Fruit fly (Drosophila melanogaster) whole organism, adult: ENCODE measurements around the gene HisCl1.

Experiments used
- CG11617 ChIP-seq: fragments of 200-800 bp; sonication (Bioruptor generic); optimal IDR thresholded peaks from 2 replicates; lab custom pipeline; 2017; ENCODE audit warnings: mild to moderate bottlenecking, missing biosample characterization, missing genetic modification reagents, missing genetic modification characterization
- CG12768 ChIP-seq: fragments of 200-800 bp; sonication (Bioruptor generic); optimal IDR thresholded peaks from 2 replicates; lab custom pipeline; 2017; ENCODE audit warnings: missing biosample characterization, missing genetic modification characterization, mild to moderate bottlenecking, moderate library complexity, missing genetic modification reagents
- CG14711 ChIP-seq: fragments of 200-800 bp; sonication (Bioruptor generic); optimal IDR thresholded peaks from 2 replicates; lab custom pipeline; 2018; ENCODE audit warnings: missing biosample characterization, mild to moderate bottlenecking, missing genetic modification characterization, moderate library complexity
- CG1620 ChIP-seq: fragments of 200-800 bp; sonication (Bioruptor generic); optimal IDR thresholded peaks from 2 replicates; lab custom pipeline; 2016; ENCODE audit warnings: missing biosample characterization, missing genetic modification characterization
- CG33017 ChIP-seq: fragments of 200-800 bp; sonication (Bioruptor generic); optimal IDR thresholded peaks from 2 replicates; lab custom pipeline; 2018; ENCODE audit warnings: missing biosample characterization, mild to moderate bottlenecking, missing genetic modification characterization, moderate library complexity
- CG7045 ChIP-seq: fragments of 200-800 bp; sonication (Bioruptor generic); optimal IDR thresholded peaks from 2 replicates; lab custom pipeline; 2017; ENCODE audit warnings: missing biosample characterization, mild to moderate bottlenecking, missing genetic modification characterization
- CG7101 ChIP-seq: fragments of 200-800 bp; sonication (Bioruptor generic); optimal IDR thresholded peaks from 2 replicates; lab custom pipeline; 2018; ENCODE audit warnings: missing biosample characterization, mild to moderate bottlenecking, missing genetic modification characterization, moderate library complexity
- Clk ChIP-seq: fragments of 200-800 bp; sonication (Bioruptor generic); optimal IDR thresholded peaks from 2 replicates; lab custom pipeline; 2017; ENCODE audit warnings: missing biosample characterization, missing genetic modification characterization
- Crg-1 ChIP-seq: fragments of 200-800 bp; sonication (Bioruptor generic); optimal IDR thresholded peaks from 2 replicates; lab custom pipeline; 2016; ENCODE audit warnings: missing biosample characterization, missing genetic modification characterization
- Hr96 ChIP-seq: fragments of 200-800 bp; sonication (Bioruptor generic); optimal IDR thresholded peaks from 2 replicates; lab custom pipeline; 2016; ENCODE audit warnings: missing biosample characterization, missing genetic modification characterization
- Mnt ChIP-seq: fragments of 200-800 bp; sonication (Bioruptor generic); optimal IDR thresholded peaks from 2 replicates; lab custom pipeline; 2016; ENCODE audit warnings: missing biosample characterization, mild to moderate bottlenecking, missing genetic modification characterization
- bab1 ChIP-seq: fragments of 200-800 bp; sonication (Bioruptor generic); optimal IDR thresholded peaks from 3 replicates; lab custom pipeline; 2019; ENCODE audit warnings: missing biosample characterization, mild to moderate bottlenecking, missing genetic modification characterization, moderate library complexity
- cic ChIP-seq: fragments of 200-800 bp; sonication (Bioruptor generic); optimal IDR thresholded peaks from 2 replicates; lab custom pipeline; 2017; ENCODE audit warnings: missing biosample characterization, mild to moderate bottlenecking, missing genetic modification characterization, moderate library complexity
- cnc ChIP-seq, 2 experiments: fragments of >200 bp; optimal IDR thresholded peaks; 2 replicates each; lab custom pipeline; 2017
- kay ChIP-seq: fragments of 200-800 bp; sonication (Bioruptor generic); peaks from one replicate; lab custom pipeline; 2016; ENCODE audit warnings: missing biosample characterization, missing genetic modification characterization, borderline replicate concordance
- ovo ChIP-seq: fragments of 200-800 bp; sonication (Bioruptor generic); optimal IDR thresholded peaks from 2 replicates; lab custom pipeline; 2016; ENCODE audit warnings: missing biosample characterization, missing genetic modification characterization
- pad ChIP-seq: fragments of 200-800 bp; sonication (Bioruptor generic); optimal IDR thresholded peaks from 3 replicates; lab custom pipeline; 2017; ENCODE audit warnings: missing biosample characterization, missing genetic modification characterization, mild to moderate bottlenecking, moderate library complexity, missing genetic modification reagents
- tj ChIP-seq: fragments of 200-800 bp; sonication (Bioruptor generic); optimal IDR thresholded peaks from 3 replicates; lab custom pipeline; 2017; ENCODE audit warnings: missing biosample characterization, mild to moderate bottlenecking, missing genetic modification characterization, moderate library complexity
- toe ChIP-seq: fragments of 200-800 bp; sonication (Bioruptor generic); optimal IDR thresholded peaks from 2 replicates; lab custom pipeline; 2016; ENCODE audit warnings: missing biosample characterization, missing genetic modification characterization

The HisCl1 gene

DNA sequence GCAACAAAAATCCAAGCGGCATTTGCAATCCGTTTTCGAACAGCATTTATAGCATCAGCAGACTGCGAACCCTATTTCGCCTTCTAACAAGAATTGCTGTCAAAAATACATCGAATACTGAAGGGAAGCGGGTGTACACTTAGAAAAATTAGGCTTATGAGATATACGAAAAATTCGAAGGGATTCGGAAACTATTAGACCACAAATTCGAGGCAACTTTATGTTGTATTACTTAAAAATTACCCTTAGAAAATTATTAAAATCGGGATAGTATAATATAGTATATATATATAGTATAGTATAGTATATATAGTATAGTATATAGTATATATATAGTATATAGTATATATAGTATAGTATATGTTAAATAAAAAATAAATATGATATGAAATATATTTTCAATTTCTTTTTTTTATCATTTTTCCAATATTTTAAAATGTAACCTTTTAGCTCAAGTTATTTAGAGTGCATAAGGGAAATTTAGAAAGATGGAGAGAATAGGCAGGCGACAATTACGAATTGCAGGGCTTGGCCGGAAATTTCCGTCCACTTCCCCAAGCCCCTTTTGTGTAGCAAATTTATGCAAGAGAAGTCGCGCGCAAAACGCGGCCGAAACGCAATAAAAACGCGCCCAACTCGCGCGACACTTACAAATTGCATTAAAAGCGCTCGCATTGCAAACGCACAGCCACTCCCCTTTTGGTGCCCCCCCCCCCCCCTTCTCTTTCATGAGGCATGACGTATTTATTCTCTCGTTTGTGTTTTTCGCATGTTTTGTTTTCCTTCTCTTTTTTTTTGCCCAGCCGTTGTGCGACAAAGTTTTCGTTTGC, 44.0 kb downstream of the HisCl1 start:
- no peak for TF ChIP-seq CG33017 (tag; lab: Kevin White, UChicago)
- no peak for TF ChIP-seq CG11617 (GFP tag; lab: Kevin White, UChicago)
- TF ChIP-seq cnc (optimal IDR thresholded peaks at IDR 0.05; lab: Kevin White, UChicago), result no peak
- no peak for TF ChIP-seq CG14711 (tag; lab: Kevin White, UChicago)
- no peak for TF ChIP-seq CG1620
- no peak for TF ChIP-seq pad
- TF ChIP-seq Crg-1 (GFP tag; lab: Kevin White, UChicago), result no peak
- TF ChIP-seq bab1 (GFP tag; lab: Kevin White, UChicago), result no peak
- no peak for TF ChIP-seq Clk (GFP tag; lab: Kevin White, UChicago)
- no peak for TF ChIP-seq Hr96
- no peak for TF ChIP-seq cic (GFP tag; lab: Kevin White, UChicago)
- no peak for TF ChIP-seq toe (GFP tag; lab: Kevin White, UChicago)
- no peak for TF ChIP-seq kay
- no peak for TF ChIP-seq CG7101
- no peak for TF ChIP-seq tj
- TF ChIP-seq ovo, result no peak
- TF ChIP-seq CG7045 (GFP tag; lab: Kevin White, UChicago), result no peak
- no peak for TF ChIP-seq Mnt (GFP tag; lab: Kevin White, UChicago)

DNA sequence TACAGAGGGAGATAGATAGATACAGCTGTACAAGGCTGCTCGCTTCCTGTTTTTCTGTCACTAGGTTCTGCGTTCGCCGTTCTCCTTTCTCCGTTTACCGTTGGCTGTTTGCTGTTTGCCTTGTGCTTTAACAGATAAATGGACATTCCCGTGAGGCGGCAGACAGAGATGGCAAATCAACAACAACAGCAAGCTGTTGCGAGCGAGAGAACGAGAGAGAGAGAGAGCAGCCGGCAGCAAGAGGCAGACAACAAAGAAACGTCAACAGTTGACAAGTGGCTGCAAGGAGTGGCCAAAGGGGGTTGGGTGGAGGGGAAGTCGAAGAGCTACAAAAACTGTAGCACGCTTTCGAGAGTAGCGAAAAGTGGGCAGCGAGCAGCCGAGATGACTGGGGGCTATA, 46.4 kb downstream of the HisCl1 start:
- TF ChIP-seq bab1 (GFP tag; lab: Kevin White, UChicago), result no peak
- no peak for TF ChIP-seq CG7101
- TF ChIP-seq Clk (GFP tag; lab: Kevin White, UChicago), result no peak
- no peak for TF ChIP-seq CG1620
- TF ChIP-seq CG11617 (GFP tag; lab: Kevin White, UChicago), result no peak
- TF ChIP-seq cic (GFP tag; lab: Kevin White, UChicago), result no peak
- TF ChIP-seq CG12768 (GFP tag; lab: Kevin White, UChicago), result no peak
